Worm (Caenorhabditis elegans): ENCODE data around the gene F56D6.9.

DNA sequence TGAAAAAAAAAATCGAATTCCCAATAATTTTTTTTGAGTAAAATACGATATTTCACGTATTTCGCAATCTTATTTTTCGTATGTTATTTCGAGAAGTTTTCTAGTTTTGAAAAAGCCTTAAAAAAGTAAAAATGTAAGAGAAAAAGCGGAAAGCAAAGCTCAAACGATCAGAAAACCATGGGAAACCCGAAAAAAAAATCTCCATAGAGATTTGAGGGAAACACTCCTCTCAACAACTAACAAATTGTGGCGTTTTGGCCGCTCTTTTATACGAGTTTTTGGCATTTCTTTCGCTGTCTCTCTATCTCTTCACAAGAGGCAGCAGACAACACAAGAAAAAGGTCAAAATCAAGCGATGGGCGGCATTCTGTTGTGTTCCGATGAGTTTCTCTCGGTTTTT is 17.7 kb upstream of the F56D6.9 start:
- no peak for TF ChIP-seq K02D7.2 (tag; optimal IDR thresholded peaks at IDR 0.05)
- no peak for TF ChIP-seq sox-4 (tag; optimal IDR thresholded peaks at IDR 0.05)
- TF ChIP-seq mec-3 (tag; optimal IDR thresholded peaks at IDR 0.05; ENCODE audit: borderline replicate concordance): no peak
- TF ChIP-seq K09A11.1 (tag; optimal IDR thresholded peaks at IDR 0.05; ENCODE audit: insufficient read depth): no peak
